Fruit fly (Drosophila melanogaster): Measurements from ENCODE around the gene CG15731.

DNA sequence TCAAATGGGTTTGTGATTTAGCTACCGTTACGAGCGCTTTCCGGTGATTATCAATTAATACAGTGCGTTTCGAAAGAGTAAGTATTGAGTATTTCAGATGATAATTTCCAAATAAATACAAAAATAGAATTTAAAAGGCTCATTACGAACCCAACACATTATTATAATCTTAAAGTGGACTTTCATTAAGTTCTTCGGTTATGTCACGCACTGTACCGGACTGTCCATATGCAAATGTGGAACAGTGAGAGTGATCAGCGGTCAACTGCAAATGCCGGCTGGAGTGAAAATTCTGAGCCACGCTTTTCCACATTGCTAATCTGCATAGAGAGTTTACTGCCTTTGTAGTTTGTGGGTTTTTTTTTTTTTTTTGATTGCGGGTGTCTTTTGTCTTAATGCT is 3.9 kb downstream of the CG15731 start:
- TF ChIP-seq Nf-YB (GFP tag; optimal IDR thresholded peaks at IDR 0.05): no peak
- TF ChIP-seq hth (optimal IDR thresholded peaks at IDR 0.05): no peak
- TF ChIP-seq CG31365 (tag; optimal IDR thresholded peaks at IDR 0.05): no peak
- TF ChIP-seq Adf1 (GFP tag; IDR thresholded peaks at IDR 0.05): no peak
- no peak for TF ChIP-seq tna (GFP tag; IDR thresholded peaks at IDR 0.05; ENCODE audit: partially characterized antibody)
- no peak for TF ChIP-seq br (optimal IDR thresholded peaks at IDR 0.05)
- no peak for TF ChIP-seq fru (optimal IDR thresholded peaks at IDR 0.05)
- no peak for TF ChIP-seq CG10654 (GFP tag; optimal IDR thresholded peaks at IDR 0.05)
- TF ChIP-seq fd102C (GFP tag; optimal IDR thresholded peaks at IDR 0.05): no peak
- no peak for TF ChIP-seq CG1529 (GFP tag; optimal IDR thresholded peaks at IDR 0.05)
- TF ChIP-seq CG4617 (GFP tag; optimal IDR thresholded peaks at IDR 0.05; ENCODE audit: borderline replicate concordance): no peak
- TF ChIP-seq CG8944 (GFP tag; optimal IDR thresholded peaks at IDR 0.05): no peak
- TF ChIP-seq Ssrp (tag; optimal IDR thresholded peaks at IDR 0.05): no peak
- TF ChIP-seq Dip2 (GFP tag; IDR thresholded peaks at IDR 0.05): no peak
